Worm (Caenorhabditis elegans) whole organism, early embryonic: Measurements from ENCODE around the gene T04C12.1.

Experiments
- F13C5.2 ChIP-seq: sonication (generic microtip); optimal IDR thresholded peaks from 2 replicates; lab custom pipeline; 2017; ENCODE audit warnings: mild to moderate bottlenecking, missing genetic modification characterization, inconsistent platforms, missing compliant biosample characterization
- ama-1 ChIP-seq: fragments of 150-350 bp; optimal IDR thresholded peaks from 2 replicates; lab custom pipeline; 2014
- flt-1 ChIP-seq: fragments of 200-800 bp; sonication (Bioruptor generic); IDR thresholded peaks from 2 replicates; pipeline ENCODE4 v1.3.6; 2022; ENCODE audit warnings: missing genetic modification characterization, missing compliant biosample characterization
- hmg-4 ChIP-seq: fragments of 200-800 bp; sonication (Bioruptor generic); optimal IDR thresholded peaks from 2 replicates; lab custom pipeline; 2018; ENCODE audit warnings: mild to moderate bottlenecking, missing genetic modification characterization, missing compliant biosample characterization
- tbx-37 ChIP-seq: fragments of 200-800 bp; sonication (Bioruptor generic); conservative IDR thresholded peaks from 2 replicates; pipeline ENCODE4 v1.3.6; 2022; ENCODE audit warnings: missing genetic modification reagents, missing genetic modification characterization, missing compliant biosample characterization
- tra-4 ChIP-seq: sonication (generic microtip); optimal IDR thresholded peaks from 2 replicates; lab custom pipeline; 2017; ENCODE audit warnings: missing genetic modification characterization, missing compliant biosample characterization

ce11 chrV:11073354-11073753, 14.3 kb upstream of the T04C12.1 start:
- TF ChIP-seq ama-1 (lab: Kevin White, UChicago), result no peak
- TF ChIP-seq tra-4, result no peak
- no peak for TF ChIP-seq hmg-4 (GFP tag; lab: Kevin White, UChicago)
- no peak for TF ChIP-seq F13C5.2 (tag; lab: Kevin White, UChicago)
- no peak for TF ChIP-seq flt-1
- TF ChIP-seq tbx-37 (GFP tag; lab: Robert Waterston, UW), result no peak
